Worm (Caenorhabditis elegans) whole organism, midembryonic: Measurements from ENCODE around the gene K02H11.4.

Experiments used
- T22C8.4 ChIP-seq: fragments of 200-800 bp; sonication (Bioruptor generic); IDR thresholded peaks from 2 replicates; pipeline ENCODE4 v1.3.6; 2022; ENCODE audit warnings: missing genetic modification characterization, missing compliant biosample characterization
- cog-1 ChIP-seq: sonication (generic microtip); optimal IDR thresholded peaks from 2 replicates; lab custom pipeline; 2016; ENCODE audit warnings: missing genetic modification characterization, missing compliant biosample characterization
- flt-1 ChIP-seq: fragments of 200-800 bp; sonication (Bioruptor generic); IDR thresholded peaks from 2 replicates; pipeline ENCODE4 v1.3.6; 2022; ENCODE audit warnings: missing genetic modification characterization, missing compliant biosample characterization
- klf-2 ChIP-seq: fragments of 200-800 bp; sonication (Bioruptor generic); conservative IDR thresholded peaks from 2 replicates; pipeline ENCODE4 v1.3.6; 2022; ENCODE audit warnings: missing genetic modification reagents, missing genetic modification characterization, missing compliant biosample characterization
- med-1 ChIP-seq: sonication (generic microtip); optimal IDR thresholded peaks from 2 replicates; lab custom pipeline; 2017; ENCODE audit warnings: missing genetic modification characterization, mild to moderate bottlenecking, missing compliant biosample characterization, antibody characterized with exemption, missing genetic modification reagents; ENCODE audit not compliant: insufficient read depth
- ref-1 ChIP-seq: fragments of 200-800 bp; sonication (Bioruptor generic); conservative IDR thresholded peaks from 2 replicates; pipeline ENCODE4 v1.3.6; 2022; ENCODE audit warnings: missing genetic modification reagents, missing genetic modification characterization, missing compliant biosample characterization
- tab-1 ChIP-seq: fragments of 200-800 bp; sonication (Bioruptor generic); IDR thresholded peaks from 2 replicates; pipeline ENCODE4 v1.3.6; 2022; ENCODE audit warnings: missing genetic modification characterization, missing compliant biosample characterization
- ztf-23 ChIP-seq: fragments of 200-800 bp; sonication (Bioruptor generic); IDR thresholded peaks from 2 replicates; pipeline ENCODE4 v1.3.6; 2022; ENCODE audit warnings: missing genetic modification reagents, missing genetic modification characterization, missing compliant biosample characterization

- TF ChIP-seq med-1 (no peak), T22C8.4 (GFP tag; lab: Robert Waterston, UW) (no peak), tab-1 (GFP tag; lab: Robert Waterston, UW) (no peak), ztf-23 (GFP tag; lab: Robert Waterston, UW) (no peak), ref-1 (GFP tag; lab: Robert Waterston, UW) (no peak), cog-1 (no peak), flt-1 (no peak), klf-2 (GFP tag; lab: Robert Waterston, UW) (no peak)
Measured at ce11 chrV:1488642-1489041, 42.4 kb downstream of the K02H11.4 start.
